Worm (Caenorhabditis elegans) whole organism, young adult: ENCODE measurements around the gene mlc-4.

ENCODE experiments used
- C06A6.2 ChIP-seq: fragments of 200-800 bp; sonication (Bioruptor generic); conservative IDR thresholded peaks from 2 replicates; pipeline ENCODE4 v1.3.6; 2022; ENCODE audit warnings: missing genetic modification characterization, missing compliant biosample characterization
- C17E4.6 ChIP-seq: fragments of 200-800 bp; sonication (Bioruptor generic); IDR thresholded peaks from 2 replicates; pipeline ENCODE4 v1.3.6; 2022; ENCODE audit warnings: missing genetic modification reagents, missing genetic modification characterization, missing compliant biosample characterization
- F10E7.11 ChIP-seq: sonication (generic microtip); optimal IDR thresholded peaks from 2 replicates; lab custom pipeline; 2017; ENCODE audit warnings: mild to moderate bottlenecking, missing genetic modification characterization, moderate library complexity, missing compliant biosample characterization
- F33H1.4 ChIP-seq: fragments of 200-800 bp; sonication (Bioruptor generic); IDR thresholded peaks from 2 replicates; pipeline ENCODE4 v1.3.6; 2022; ENCODE audit warnings: missing genetic modification reagents, missing genetic modification characterization, missing compliant biosample characterization
- F52B5.7 ChIP-seq: sonication (generic microtip); optimal IDR thresholded peaks from 2 replicates; lab custom pipeline; 2016; ENCODE audit warnings: mild to moderate bottlenecking, missing genetic modification characterization, missing compliant biosample characterization
- T07F8.4 ChIP-seq: sonication (generic microtip); optimal IDR thresholded peaks from 2 replicates; lab custom pipeline; 2016; ENCODE audit warnings: mild to moderate bottlenecking, missing genetic modification characterization, moderate library complexity, missing compliant biosample characterization
- T26A5.8 ChIP-seq: sonication (generic microtip); optimal IDR thresholded peaks from 2 replicates; lab custom pipeline; 2016; ENCODE audit warnings: missing genetic modification characterization, missing compliant biosample characterization
- Y53F4B.3 ChIP-seq: fragments of 200-800 bp; sonication (Bioruptor generic); IDR thresholded peaks from 2 replicates; pipeline ENCODE4 v1.3.6; 2022; ENCODE audit warnings: missing genetic modification reagents, missing genetic modification characterization, missing compliant biosample characterization
- atf-7 ChIP-seq: sonication (generic microtip); optimal IDR thresholded peaks from 2 replicates; lab custom pipeline; 2017; ENCODE audit warnings: mild to moderate bottlenecking, missing genetic modification characterization, missing compliant biosample characterization
- attf-3 ChIP-seq: fragments of 200-800 bp; sonication (Bioruptor generic); conservative IDR thresholded peaks from 2 replicates; pipeline ENCODE4 v1.3.6; 2022; ENCODE audit warnings: missing genetic modification reagents, missing genetic modification characterization, missing compliant biosample characterization
- bed-1 ChIP-seq: fragments of 200-800 bp; sonication (Bioruptor generic); IDR thresholded peaks from 2 replicates; pipeline ENCODE4 v1.3.6; 2022; ENCODE audit warnings: missing genetic modification reagents, missing genetic modification characterization, missing compliant biosample characterization
- bed-2 ChIP-seq: fragments of 200-800 bp; sonication (Bioruptor generic); IDR thresholded peaks from 2 replicates; pipeline ENCODE4 v1.3.6; 2022; ENCODE audit warnings: missing genetic modification reagents, missing genetic modification characterization, missing compliant biosample characterization
- ceh-27 ChIP-seq: fragments of 200-800 bp; sonication (Bioruptor generic); optimal IDR thresholded peaks from 2 replicates; lab custom pipeline; 2018; ENCODE audit warnings: mild to moderate bottlenecking, missing genetic modification characterization, moderate library complexity, missing compliant biosample characterization
- ceh-58 ChIP-seq: fragments of 200-800 bp; sonication (Bioruptor generic); IDR thresholded peaks from 2 replicates; pipeline ENCODE4 v1.3.6; 2022; ENCODE audit warnings: missing genetic modification characterization, missing compliant biosample characterization
- ceh-91 ChIP-seq: fragments of 200-800 bp; sonication (Bioruptor generic); IDR thresholded peaks from 2 replicates; pipeline ENCODE4 v1.3.6; 2022; ENCODE audit warnings: missing genetic modification reagents, missing genetic modification characterization, missing compliant biosample characterization
- egl-18 ChIP-seq: fragments of 200-800 bp; sonication (Bioruptor generic); IDR thresholded peaks from 2 replicates; pipeline ENCODE4 v1.3.6; 2022; ENCODE audit warnings: missing genetic modification reagents, missing genetic modification characterization, missing compliant biosample characterization
- egrh-3 ChIP-seq: fragments of 200-800 bp; sonication (Bioruptor generic); IDR thresholded peaks from 2 replicates; pipeline ENCODE4 v1.3.6; 2022; ENCODE audit warnings: missing genetic modification reagents, missing genetic modification characterization, missing compliant biosample characterization
- gei-17 ChIP-seq: fragments of 200-800 bp; sonication (Bioruptor generic); optimal IDR thresholded peaks from 2 replicates; lab custom pipeline; 2018; ENCODE audit warnings: mild to moderate bottlenecking, missing genetic modification characterization, missing compliant biosample characterization
- lin-40 ChIP-seq: sonication (generic microtip); optimal IDR thresholded peaks from 2 replicates; lab custom pipeline; 2016; ENCODE audit warnings: missing genetic modification characterization, mild to moderate bottlenecking, missing compliant biosample characterization, missing genotype, missing genetic modification reagents
- lin-54 ChIP-seq: fragments of 200-800 bp; sonication (Bioruptor generic); optimal IDR thresholded peaks from 2 replicates; lab custom pipeline; 2018; ENCODE audit warnings: mild to moderate bottlenecking, missing genetic modification characterization, missing compliant biosample characterization
- lir-1 ChIP-seq: fragments of 200-800 bp; sonication (Bioruptor generic); conservative IDR thresholded peaks from 2 replicates; pipeline ENCODE4 v1.3.6; 2022; ENCODE audit warnings: missing genetic modification reagents, missing genetic modification characterization, missing compliant biosample characterization
- lsl-1 ChIP-seq: fragments of 200-800 bp; sonication (Bioruptor generic); optimal IDR thresholded peaks from 2 replicates; lab custom pipeline; 2018; ENCODE audit warnings: mild to moderate bottlenecking, missing genetic modification characterization, moderate library complexity, missing compliant biosample characterization
- madf-6 ChIP-seq: fragments of 200-800 bp; sonication (Bioruptor generic); IDR thresholded peaks from 2 replicates; pipeline ENCODE4 v1.3.6; 2022; ENCODE audit warnings: missing genetic modification reagents, missing genetic modification characterization, missing compliant biosample characterization
- mes-4 ChIP-seq: sonication (generic microtip); optimal IDR thresholded peaks from 2 replicates; lab custom pipeline; 2016; ENCODE audit warnings: missing genotype, missing genetic modification characterization, missing compliant biosample characterization
- mxl-1 ChIP-seq: sonication (generic microtip); optimal IDR thresholded peaks from 2 replicates; lab custom pipeline; 2016; ENCODE audit warnings: missing genetic modification characterization, missing compliant biosample characterization
- nfya-2 ChIP-seq: fragments of 200-800 bp; sonication (Bioruptor generic); IDR thresholded peaks from 2 replicates; pipeline ENCODE4 v1.3.6; 2022; ENCODE audit warnings: missing genetic modification reagents, missing genetic modification characterization, missing compliant biosample characterization
- nhr-27 ChIP-seq: fragments of 200-800 bp; sonication (Bioruptor generic); optimal IDR thresholded peaks from 2 replicates; lab custom pipeline; 2018; ENCODE audit warnings: mild to moderate bottlenecking, missing genetic modification characterization, moderate library complexity, missing compliant biosample characterization
- nhr-90 ChIP-seq: sonication (generic microtip); optimal IDR thresholded peaks from 2 replicates; lab custom pipeline; 2016; ENCODE audit warnings: missing genotype, mild to moderate bottlenecking, missing genetic modification characterization, missing compliant biosample characterization
- rpc-1 ChIP-seq, 2 experiments: fragments of 150-350 bp in 1 of 2; sonication (generic microtip) in 1 of 2; optimal IDR thresholded peaks; 2 replicates each; lab custom pipeline; 2014 to 2018; ENCODE audit warnings: missing biosample characterization in 1 of 2, missing genetic modification characterization in 1 of 2, missing genetic modification reagents in 1 of 2, missing genotype in 1 of 2
- sdz-38 ChIP-seq: sonication (generic microtip); optimal IDR thresholded peaks from 2 replicates; lab custom pipeline; 2016; ENCODE audit warnings: missing genotype, missing genetic modification characterization, missing compliant biosample characterization
- sea-2 ChIP-seq: fragments of 200-800 bp; sonication (Bioruptor generic); IDR thresholded peaks from 2 replicates; pipeline ENCODE4 v1.3.6; 2022; ENCODE audit warnings: missing genetic modification characterization, missing compliant biosample characterization
- snpc-3.4 ChIP-seq: sonication (generic microtip); optimal IDR thresholded peaks from 2 replicates; lab custom pipeline; 2017; ENCODE audit warnings: missing genetic modification characterization, mild to moderate bottlenecking, missing compliant biosample characterization, antibody characterized with exemption, moderate library complexity, missing genotype, missing genetic modification reagents
- snpc-4 ChIP-seq, 5 experiments: fragments of 150-350 bp in 1 of 5; sonication (generic microtip) in 4 of 5; optimal IDR thresholded peaks; 2 replicates each; lab custom pipeline; 2014 to 2018; ENCODE audit warnings: missing genetic modification characterization in 5 of 5, missing biosample characterization in 3 of 5, antibody characterized with exemption in 2 of 5, mild to moderate bottlenecking in 2 of 5, missing compliant biosample characterization in 2 of 5, missing genotype in 2 of 5, moderate library complexity in 2 of 5, missing genetic modification reagents in 1 of 5
- somi-1 ChIP-seq: fragments of 200-800 bp; sonication (Bioruptor generic); optimal IDR thresholded peaks from 2 replicates; lab custom pipeline; 2018; ENCODE audit warnings: mild to moderate bottlenecking, missing genetic modification characterization, missing compliant biosample characterization
- tbp1 ChIP-seq: fragments of 200-800 bp; sonication (Bioruptor generic); optimal IDR thresholded peaks from 2 replicates; lab custom pipeline; 2018; ENCODE audit warnings: mild to moderate bottlenecking, missing genetic modification characterization, missing compliant biosample characterization
- tbx-9 ChIP-seq: sonication (generic microtip); optimal IDR thresholded peaks from 2 replicates; lab custom pipeline; 2016; ENCODE audit warnings: borderline replicate concordance, missing genetic modification characterization, inconsistent platforms, missing compliant biosample characterization
- tlf-1 ChIP-seq: fragments of 200-800 bp; sonication (Bioruptor generic); optimal IDR thresholded peaks from 2 replicates; lab custom pipeline; 2018; ENCODE audit warnings: mild to moderate bottlenecking, missing genetic modification characterization, missing compliant biosample characterization
- unc-130 ChIP-seq: sonication (generic microtip); optimal IDR thresholded peaks from 2 replicates; lab custom pipeline; 2016; ENCODE audit warnings: missing genetic modification reagents, missing genetic modification characterization, missing compliant biosample characterization
- ztf-22 ChIP-seq: fragments of 200-800 bp; sonication (Bioruptor generic); optimal IDR thresholded peaks from 2 replicates; lab custom pipeline; 2018; ENCODE audit warnings: mild to moderate bottlenecking, missing genetic modification characterization, moderate library complexity, missing compliant biosample characterization
- ztf-28 ChIP-seq: fragments of 200-800 bp; sonication (Bioruptor generic); IDR thresholded peaks from 2 replicates; pipeline ENCODE4 v1.3.6; 2022; ENCODE audit warnings: missing genetic modification reagents, missing genetic modification characterization, missing compliant biosample characterization
- ztf-6 ChIP-seq: fragments of 200-800 bp; sonication (Bioruptor generic); IDR thresholded peaks from 2 replicates; pipeline ENCODE4 v1.3.6; 2022; ENCODE audit warnings: missing genetic modification reagents, missing genetic modification characterization, missing compliant biosample characterization

Gene mlc-4

DNA sequence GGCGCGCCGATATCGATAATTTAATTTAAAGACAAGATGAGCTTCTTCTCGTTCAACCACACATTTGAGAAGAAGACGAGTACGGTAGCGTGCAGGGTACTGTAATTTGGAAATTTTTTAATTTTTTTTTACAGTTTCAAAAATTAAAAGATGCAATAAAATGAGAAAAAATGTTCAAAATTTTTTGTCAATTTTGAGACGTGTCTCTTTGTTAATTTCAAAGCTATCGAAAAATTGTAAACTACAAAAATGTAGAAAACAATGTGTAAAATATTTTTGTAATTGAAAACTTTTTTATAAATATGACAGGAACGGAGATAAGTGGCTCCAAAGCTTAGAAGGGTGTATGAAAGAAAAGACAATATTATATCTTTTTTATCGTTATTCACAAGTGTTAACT, 37.8 kb upstream of the mlc-4 start, which contains the start of gene K01A11.1:
Gene K01A11.1 (minus strand): TSS at position 101 of the 400 bp plus-strand sequence.
- TF ChIP-seq nhr-27 (tag; lab: Kevin White, UChicago) (no peak), ztf-28 (GFP tag; lab: Robert Waterston, UW) (no peak), lin-54 (GFP tag; lab: Kevin White, UChicago) (no peak)

ce11 chrIII:3430667-3431066, 37.1 kb upstream of the mlc-4 start:
- no peak for TF ChIP-seq lir-1
- TF ChIP-seq lsl-1 (GFP tag; lab: Kevin White, UChicago) = no peak
- no peak for TF ChIP-seq T26A5.8 (tag; lab: Kevin White, UChicago)
- TF ChIP-seq egl-18 (GFP tag; lab: Robert Waterston, UW) = no peak
- TF ChIP-seq atf-7 (tag; lab: Kevin White, UChicago) = no peak
- TF ChIP-seq bed-1 = no peak
- no peak for TF ChIP-seq Y53F4B.3 (GFP tag; lab: Robert Waterston, UW)
- no peak for TF ChIP-seq attf-3 (GFP tag; lab: Robert Waterston, UW)
- TF ChIP-seq tlf-1 (GFP tag; lab: Kevin White, UChicago) = no peak
- no peak for TF ChIP-seq nfya-2
- no peak for TF ChIP-seq rpc-1 (optimal IDR thresholded peaks at IDR 0.05; lab: Kevin White, UChicago)
- no peak for TF ChIP-seq rpc-1 (tag; optimal IDR thresholded peaks at IDR 0.05; lab: Kevin White, UChicago)
- TF ChIP-seq, all 124 proteins: peak for 0

DNA sequence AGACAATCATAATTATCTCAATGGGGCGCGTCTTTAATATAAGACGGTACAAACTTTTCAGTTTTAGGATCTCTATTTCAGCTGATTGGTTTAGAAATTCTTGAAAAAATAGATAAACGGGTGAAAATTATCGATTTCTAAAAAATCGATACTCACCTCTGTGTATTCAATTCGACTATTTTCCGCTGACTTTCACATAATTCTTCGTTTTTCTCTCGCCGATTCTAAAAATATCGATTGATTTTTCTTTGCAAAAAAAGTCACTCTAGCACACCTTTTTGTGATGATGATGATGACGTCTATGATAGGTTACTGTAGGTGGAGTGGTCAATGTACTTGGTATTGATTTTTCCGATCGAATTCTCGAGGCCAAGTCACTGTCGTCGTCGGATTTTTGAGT, 36.2 kb upstream of the mlc-4 start:
- no peak for TF ChIP-seq bed-2 (GFP tag; lab: Robert Waterston, UW)
- TF ChIP-seq ztf-22 = no peak
- no peak for TF ChIP-seq atf-7 (tag; lab: Kevin White, UChicago)
- no peak for TF ChIP-seq egrh-3 (GFP tag; lab: Robert Waterston, UW)
- no peak for TF ChIP-seq sea-2 (GFP tag; lab: Robert Waterston, UW)
- TF ChIP-seq somi-1 (GFP tag; lab: Kevin White, UChicago) = no peak

DNA sequence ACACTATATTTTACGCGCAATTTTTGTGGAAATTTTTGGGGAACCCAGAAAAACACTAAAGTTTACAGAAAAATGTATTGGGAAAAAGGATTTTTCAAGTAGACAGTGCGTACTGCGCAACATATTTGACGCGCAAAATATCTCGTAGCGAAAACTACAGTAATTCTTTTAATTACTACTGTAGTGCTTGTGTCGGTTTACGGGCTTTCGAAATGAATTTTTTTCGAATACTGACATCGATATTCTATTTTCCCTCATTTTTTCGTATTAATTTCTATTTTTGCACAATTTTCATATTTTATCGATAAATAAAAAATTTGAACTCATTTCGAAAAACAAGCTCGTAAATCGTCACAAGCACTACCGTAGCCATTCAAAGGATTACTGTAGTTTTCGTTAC, 35.0 kb upstream of the mlc-4 start:
- TF ChIP-seq mes-4 (tag; lab: Kevin White, UChicago) (no peak), lsl-1 (GFP tag; lab: Kevin White, UChicago) (peak; percentile 16)

- TF ChIP-seq atf-7 (tag; lab: Kevin White, UChicago) (no peak), nfya-2 (no peak), T07F8.4 (no peak), C17E4.6 (GFP tag; lab: Robert Waterston, UW) (no peak), nhr-90 (tag; lab: Kevin White, UChicago) (peak; percentile 7), F10E7.11 (tag; lab: Kevin White, UChicago) (no peak), ztf-22 (no peak), madf-6 (GFP tag; lab: Robert Waterston, UW) (peak; percentile 47; the same call in 1 of the 2 replicates), ceh-91 (no peak), snpc-4 (GFP tag; optimal IDR thresholded peaks at IDR 0.05; lab: Kevin White, UChicago) (no peak), snpc-4 (tag; optimal IDR thresholded peaks at IDR 0.05; lab: Kevin White, UChicago) (peak in 1 of 4 experiments; percentile 5), snpc-3.4 (no peak), gei-17 (GFP tag; lab: Kevin White, UChicago) (no peak), sdz-38 (no peak), ceh-27 (no peak), F33H1.4 (peak; percentile 30; the same call in 1 of the 2 replicates), sea-2 (GFP tag; lab: Robert Waterston, UW) (no peak), ceh-58 (no peak), tbx-9 (no peak), unc-130 (GFP tag; lab: Kevin White, UChicago) (no peak), F52B5.7 (tag; lab: Kevin White, UChicago) (no peak), lin-40 (no peak), C06A6.2 (GFP tag; lab: Robert Waterston, UW) (no peak), ztf-6 (GFP tag; lab: Robert Waterston, UW) (peak; percentile 62; the same call in 1 of the 2 replicates), mxl-1 (tag; lab: Kevin White, UChicago) (no peak), tbp1 (GFP tag; lab: Kevin White, UChicago) (peak; percentile 90)
Measured at ce11 chrIII:3426741-3427140, 33.2 kb upstream of the mlc-4 start.
